Worm (Caenorhabditis elegans) whole organism, mixed stage, embryonic: ENCODE results near the gene Y40C5A.4.
"Not testable (repeated sequence)": the region's sequence is repeated elsewhere in the genome, so short reads cannot be mapped to it uniquely, and the experiment has no call there.

Source experiments
- bed-3 ChIP-seq: fragments of 200-800 bp; sonication (Bioruptor generic); optimal IDR thresholded peaks from 3 replicates; lab custom pipeline; 2018; ENCODE audit warnings: mild to moderate bottlenecking, missing genetic modification characterization, moderate library complexity, missing compliant biosample characterization
- blmp-1 ChIP-seq: fragments of 150-350 bp; optimal IDR thresholded peaks from 2 replicates; lab custom pipeline; 2014; ENCODE audit warnings: missing biosample characterization, missing genetic modification characterization
- ceh-39 ChIP-seq: fragments of 150-350 bp; optimal IDR thresholded peaks from 2 replicates; lab custom pipeline; 2014; ENCODE audit warnings: missing biosample characterization, missing genetic modification characterization
- ceh-43 ChIP-seq: fragments of 200-800 bp; sonication (Bioruptor generic); optimal IDR thresholded peaks from 2 replicates; lab custom pipeline; 2018; ENCODE audit warnings: mild to moderate bottlenecking, missing genetic modification characterization, moderate library complexity, missing compliant biosample characterization
- ces-1 ChIP-seq: fragments of 150-350 bp; optimal IDR thresholded peaks from 2 replicates; lab custom pipeline; 2014; ENCODE audit warnings: missing biosample characterization, missing genetic modification reagents, missing genetic modification characterization
- cnd-1 ChIP-seq: fragments of 200-800 bp; sonication (Bioruptor generic); optimal IDR thresholded peaks from 2 replicates; lab custom pipeline; 2018; ENCODE audit warnings: mild to moderate bottlenecking, missing genetic modification characterization, missing compliant biosample characterization
- drap-1 ChIP-seq: fragments of 200-800 bp; sonication (Bioruptor generic); optimal IDR thresholded peaks from 3 replicates; lab custom pipeline; 2018; ENCODE audit warnings: mild to moderate bottlenecking, missing genetic modification characterization, missing compliant biosample characterization
- elt-1 ChIP-seq: sonication (generic microtip); optimal IDR thresholded peaks from 2 replicates; lab custom pipeline; 2017; ENCODE audit warnings: missing genetic modification characterization, mild to moderate bottlenecking, missing compliant biosample characterization, antibody characterized with exemption, moderate library complexity, borderline replicate concordance; ENCODE audit not compliant: insufficient read depth
- elt-3 ChIP-seq: fragments of 150-350 bp; optimal IDR thresholded peaks from 2 replicates; lab custom pipeline; 2014; ENCODE audit warnings: missing biosample characterization, missing genetic modification characterization
- flh-1 ChIP-seq: fragments of 200-800 bp; sonication (Bioruptor generic); optimal IDR thresholded peaks from 2 replicates; lab custom pipeline; 2018; ENCODE audit warnings: mild to moderate bottlenecking, missing genetic modification characterization, moderate library complexity, missing compliant biosample characterization
- hlh-1 ChIP-seq: fragments of 150-350 bp; optimal IDR thresholded peaks from 2 replicates; lab custom pipeline; 2014; ENCODE audit warnings: missing biosample characterization, missing genetic modification reagents, missing genetic modification characterization
- lin-32 ChIP-seq: fragments of 200-800 bp; sonication (Bioruptor generic); optimal IDR thresholded peaks from 2 replicates; lab custom pipeline; 2018; ENCODE audit warnings: mild to moderate bottlenecking, missing genetic modification characterization, missing compliant biosample characterization
- lsy-2 ChIP-seq: fragments of 150-350 bp; optimal IDR thresholded peaks from 2 replicates; lab custom pipeline; 2014; ENCODE audit warnings: missing biosample characterization, missing genetic modification characterization
- mab-5 ChIP-seq: fragments of 150-350 bp; optimal IDR thresholded peaks from 2 replicates; lab custom pipeline; 2014; ENCODE audit warnings: missing biosample characterization, missing genetic modification characterization
- mep-1 ChIP-seq: fragments of 150-350 bp; optimal IDR thresholded peaks from 2 replicates; lab custom pipeline; 2017; ENCODE audit warnings: missing biosample characterization, missing genetic modification reagents, missing genetic modification characterization, inconsistent platforms
- mls-2 ChIP-seq: sonication (generic microtip); optimal IDR thresholded peaks from 2 replicates; lab custom pipeline; 2016; ENCODE audit warnings: mild to moderate bottlenecking, missing genetic modification characterization, moderate library complexity, missing compliant biosample characterization
- nhr-2 ChIP-seq: fragments of 150-350 bp; optimal IDR thresholded peaks from 2 replicates; lab custom pipeline; 2014; ENCODE audit warnings: missing biosample characterization, missing genetic modification characterization
- nhr-237 ChIP-seq: fragments of 150-350 bp; optimal IDR thresholded peaks from 2 replicates; lab custom pipeline; 2014; ENCODE audit warnings: missing biosample characterization, missing genetic modification characterization
- pha-4 ChIP-seq: fragments of 150-350 bp; optimal IDR thresholded peaks from 2 replicates; lab custom pipeline; 2018; ENCODE audit warnings: missing biosample characterization, missing genetic modification reagents, missing genetic modification characterization
- sem-2 ChIP-seq: fragments of 200-800 bp; sonication (Bioruptor generic); optimal IDR thresholded peaks from 2 replicates; lab custom pipeline; 2018; ENCODE audit warnings: mild to moderate bottlenecking, missing genetic modification characterization, missing compliant biosample characterization
- sptf-1 ChIP-seq: sonication (generic microtip); optimal IDR thresholded peaks from 2 replicates; lab custom pipeline; 2017; ENCODE audit warnings: mild to moderate bottlenecking, missing genetic modification characterization, moderate library complexity, missing compliant biosample characterization
- tbx-8 ChIP-seq: fragments of 200-800 bp; sonication (Bioruptor generic); optimal IDR thresholded peaks from 2 replicates; lab custom pipeline; 2018; ENCODE audit warnings: mild to moderate bottlenecking, missing genetic modification characterization, moderate library complexity, missing compliant biosample characterization
- unc-120 ChIP-seq: sonication (generic microtip); optimal IDR thresholded peaks from 2 replicates; lab custom pipeline; 2017; ENCODE audit warnings: missing genetic modification characterization, missing compliant biosample characterization; ENCODE audit not compliant: poor library complexity, severe bottlenecking
- unc-39 ChIP-seq: fragments of 150-350 bp; optimal IDR thresholded peaks from 2 replicates; lab custom pipeline; 2014; ENCODE audit warnings: missing biosample characterization, missing genetic modification characterization
- unc-62 ChIP-seq: fragments of 150-350 bp; optimal IDR thresholded peaks from 2 replicates; lab custom pipeline; 2014; ENCODE audit warnings: missing biosample characterization, missing genetic modification reagents, missing genetic modification characterization

Y40C5A.4 gene

ce11 chrIV:7365011-7365410 lies at the start of gene Y40C5A.4:
Gene Y40C5A.4 (minus strand): TSS chrIV:7365111.
- TF ChIP-seq mep-1 (tag; lab: Kevin White, UChicago); elt-1; nhr-2: not testable (repeated sequence)

DNA sequence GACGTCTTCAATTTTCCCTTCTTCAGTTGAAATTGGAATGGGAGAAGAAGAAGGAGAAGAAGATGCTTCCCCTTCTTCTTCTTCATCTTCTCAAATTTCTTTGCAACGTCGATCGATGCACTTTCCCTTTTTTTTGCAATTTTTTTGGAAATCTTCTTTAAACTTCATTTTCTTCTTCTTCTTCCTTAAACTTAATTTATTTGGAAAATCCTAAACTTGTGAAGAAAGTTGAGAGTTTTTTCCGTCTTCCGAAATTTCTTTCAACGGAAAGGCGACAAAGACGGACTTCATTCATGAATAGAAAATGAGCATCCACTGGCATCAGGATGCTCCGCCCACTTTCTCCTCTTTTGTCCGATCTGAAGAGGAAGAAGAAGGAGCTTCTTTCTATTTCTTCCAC lies 49.3 kb upstream of the Y40C5A.4 start:
- TF ChIP-seq flh-1: no peak
- peak; percentile 77 for TF ChIP-seq ces-1 (GFP tag; lab: Kevin White, UChicago)

DNA sequence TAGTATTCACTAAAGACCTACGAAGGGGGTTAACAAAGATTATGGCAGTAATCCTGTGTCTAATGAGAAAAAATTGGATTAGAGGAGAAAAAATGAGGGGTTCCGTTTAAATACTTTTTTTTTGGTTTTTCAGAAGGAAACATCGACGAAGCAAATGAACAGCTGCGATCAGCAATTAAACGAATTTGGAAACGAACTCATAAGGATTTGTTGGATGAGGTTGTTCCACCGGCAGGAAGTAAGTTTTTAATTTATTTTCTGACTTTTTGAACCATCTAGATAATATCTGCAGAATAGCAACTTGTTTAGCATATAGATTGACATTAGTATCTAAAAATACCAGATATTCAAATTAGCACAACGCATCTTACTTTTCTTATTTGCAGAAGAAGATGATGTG lies 48.7 kb upstream of the Y40C5A.4 start:
- TF ChIP-seq tbx-8 (GFP tag; lab: Kevin White, UChicago) (no peak), ceh-39 (no peak), unc-39 (tag; lab: Kevin White, UChicago) (no peak), unc-120 (tag; lab: Kevin White, UChicago) (no peak), nhr-2 (no peak), unc-62 (no peak), mab-5 (tag; lab: Kevin White, UChicago) (no peak), pha-4 (no peak), bed-3 (GFP tag; lab: Kevin White, UChicago) (no peak), blmp-1 (tag; lab: Kevin White, UChicago) (no peak), cnd-1 (tag; lab: Kevin White, UChicago) (no peak), drap-1 (no peak), ceh-43 (GFP tag; lab: Kevin White, UChicago) (no peak), lsy-2 (tag; lab: Kevin White, UChicago) (no peak), elt-3 (tag; lab: Kevin White, UChicago) (no peak), sptf-1 (tag; lab: Kevin White, UChicago) (no peak), mep-1 (tag; lab: Kevin White, UChicago) (no peak)

DNA sequence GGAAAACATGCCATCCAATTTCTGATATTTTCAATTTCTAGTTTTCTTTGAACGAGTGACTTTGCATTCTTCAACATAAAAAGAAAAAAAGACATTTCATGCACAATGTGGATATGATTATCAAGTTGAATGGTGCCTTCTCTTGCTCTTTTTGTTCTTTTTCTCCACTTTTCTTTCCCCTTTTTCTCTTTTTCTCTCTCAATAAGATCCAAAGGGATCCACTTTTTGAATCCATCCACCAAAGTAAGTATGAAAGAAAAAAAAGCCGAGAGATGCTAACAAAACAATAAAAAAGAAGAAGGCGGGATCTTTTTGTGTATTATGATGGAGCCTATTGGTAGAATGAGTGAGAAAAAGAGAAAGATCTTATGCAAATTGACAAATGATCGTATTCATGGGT lies 42.4 kb upstream of the Y40C5A.4 start:
- TF ChIP-seq nhr-2 (no peak), ces-1 (GFP tag; lab: Kevin White, UChicago) (peak; percentile 24)

DNA sequence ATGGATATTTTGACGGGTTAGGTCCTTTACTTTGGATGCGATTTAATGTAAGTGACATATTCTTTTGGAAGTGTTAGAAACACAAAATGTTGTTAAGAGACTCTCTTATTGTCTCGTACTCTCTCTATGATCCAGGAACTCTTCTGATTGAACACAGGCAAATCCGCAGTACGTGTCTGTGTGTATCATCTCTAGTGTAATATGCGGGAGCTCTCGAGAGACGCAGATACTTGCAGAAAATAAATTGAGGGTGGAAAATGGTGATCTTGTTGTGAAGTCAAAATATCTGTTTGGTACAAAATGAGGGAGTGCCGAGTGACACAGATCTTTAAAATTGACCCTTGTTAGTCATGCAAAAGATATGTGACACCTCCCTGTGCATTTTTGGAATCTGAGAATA lies 41.8 kb upstream of the Y40C5A.4 start:
- no peak for TF ChIP-seq tbx-8 (GFP tag; lab: Kevin White, UChicago)
- TF ChIP-seq pha-4: no peak
- TF ChIP-seq unc-39 (tag; lab: Kevin White, UChicago): no peak
- TF ChIP-seq mep-1 (tag; lab: Kevin White, UChicago): no peak
- TF ChIP-seq mls-2 (tag; lab: Kevin White, UChicago): no peak
- TF ChIP-seq unc-120 (tag; lab: Kevin White, UChicago): peak; percentile 19
- no peak for TF ChIP-seq nhr-237 (tag; lab: Kevin White, UChicago)
- TF ChIP-seq lin-32 (GFP tag; lab: Kevin White, UChicago): no peak
- no peak for TF ChIP-seq elt-1
- no peak for TF ChIP-seq bed-3 (GFP tag; lab: Kevin White, UChicago)
- no peak for TF ChIP-seq blmp-1 (tag; lab: Kevin White, UChicago)
- peak; percentile 6 for TF ChIP-seq unc-62
- TF ChIP-seq ces-1 (GFP tag; lab: Kevin White, UChicago): no peak
- TF ChIP-seq hlh-1 (tag; lab: Kevin White, UChicago): peak; percentile 62

DNA sequence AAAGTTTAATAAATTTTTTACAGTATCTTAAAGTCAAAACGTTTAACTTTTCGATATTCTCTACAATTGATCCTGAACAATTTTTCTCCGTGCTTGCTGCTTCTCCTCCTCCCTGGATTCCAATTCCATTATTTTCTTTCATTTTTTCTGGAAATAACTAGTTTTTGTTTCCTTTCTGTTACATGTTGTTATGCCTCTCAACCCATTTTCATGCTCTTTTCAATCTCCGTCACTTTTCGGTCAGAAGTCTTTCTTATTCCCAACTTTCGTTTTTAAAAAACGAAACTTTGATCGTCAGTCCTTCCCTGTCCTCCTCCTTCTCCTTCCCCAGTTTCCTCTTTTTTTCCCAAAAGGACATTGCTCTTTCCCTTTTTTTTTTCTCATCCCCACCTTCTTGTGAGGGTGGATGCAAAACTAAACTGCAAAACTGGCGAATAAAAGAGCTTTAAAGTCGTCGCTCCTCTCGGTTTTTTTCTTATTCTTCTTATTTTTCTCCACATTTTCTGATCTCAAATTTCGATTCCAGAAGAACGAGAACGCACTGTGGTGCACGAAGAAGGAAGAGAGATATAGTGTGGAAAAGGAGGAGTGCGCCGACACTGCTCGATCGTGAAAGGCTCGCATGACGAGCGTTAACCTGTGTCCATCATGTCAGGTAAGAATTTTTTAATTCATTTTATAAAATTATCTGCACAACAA lies 40.2 kb upstream of the Y40C5A.4 start, which contains the start of the genes C48A7.16 and egl-19:
C48A7.16 (plus strand) TSS at position 544 of the 699 bp plus-strand sequence.
egl-19 (plus strand) TSS at position 649 of the 699 bp plus-strand sequence.
- TF ChIP-seq sem-2 (GFP tag; lab: Kevin White, UChicago): no peak
- no peak for TF ChIP-seq flh-1

- TF ChIP-seq ces-1 (GFP tag; lab: Kevin White, UChicago) (peak; percentile 74), unc-39 (tag; lab: Kevin White, UChicago) (no peak)
Measured at ce11 chrIV:7403422-7403821, 38.5 kb upstream of the Y40C5A.4 start.
